Worm (Caenorhabditis elegans) whole organism, midembryonic: ENCODE data around the gene D1054.19.

Experiments
- T22C8.4 ChIP-seq: fragments of 200-800 bp; sonication (Bioruptor generic); IDR thresholded peaks from 2 replicates; pipeline ENCODE4 v1.3.6; 2022; ENCODE audit warnings: missing genetic modification characterization, missing compliant biosample characterization
- cog-1 ChIP-seq: sonication (generic microtip); optimal IDR thresholded peaks from 2 replicates; lab custom pipeline; 2016; ENCODE audit warnings: missing genetic modification characterization, missing compliant biosample characterization
- flt-1 ChIP-seq: fragments of 200-800 bp; sonication (Bioruptor generic); IDR thresholded peaks from 2 replicates; pipeline ENCODE4 v1.3.6; 2022; ENCODE audit warnings: missing genetic modification characterization, missing compliant biosample characterization
- klf-2 ChIP-seq: fragments of 200-800 bp; sonication (Bioruptor generic); conservative IDR thresholded peaks from 2 replicates; pipeline ENCODE4 v1.3.6; 2022; ENCODE audit warnings: missing genetic modification reagents, missing genetic modification characterization, missing compliant biosample characterization
- med-1 ChIP-seq: sonication (generic microtip); optimal IDR thresholded peaks from 2 replicates; lab custom pipeline; 2017; ENCODE audit warnings: missing genetic modification characterization, mild to moderate bottlenecking, missing compliant biosample characterization, antibody characterized with exemption, missing genetic modification reagents; ENCODE audit not compliant: insufficient read depth
- ref-1 ChIP-seq: fragments of 200-800 bp; sonication (Bioruptor generic); conservative IDR thresholded peaks from 2 replicates; pipeline ENCODE4 v1.3.6; 2022; ENCODE audit warnings: missing genetic modification reagents, missing genetic modification characterization, missing compliant biosample characterization
- tab-1 ChIP-seq: fragments of 200-800 bp; sonication (Bioruptor generic); IDR thresholded peaks from 2 replicates; pipeline ENCODE4 v1.3.6; 2022; ENCODE audit warnings: missing genetic modification characterization, missing compliant biosample characterization
- ztf-23 ChIP-seq: fragments of 200-800 bp; sonication (Bioruptor generic); IDR thresholded peaks from 2 replicates; pipeline ENCODE4 v1.3.6; 2022; ENCODE audit warnings: missing genetic modification reagents, missing genetic modification characterization, missing compliant biosample characterization
- ztf-29 ChIP-seq: fragments of 200-800 bp; sonication (Bioruptor generic); IDR thresholded peaks from 2 replicates; pipeline ENCODE4 v1.3.6; 2022; ENCODE audit warnings: missing genetic modification reagents, missing genetic modification characterization, missing compliant biosample characterization

Gene D1054.19

ce11 chrV:10768892-10769291 lies 26.7 kb upstream of the D1054.19 start:
- no peak for TF ChIP-seq tab-1 (GFP tag; lab: Robert Waterston, UW)
- TF ChIP-seq cog-1: no peak
- TF ChIP-seq med-1 (GFP tag; lab: Kevin White, UChicago): no peak
- no peak for TF ChIP-seq ztf-29 (GFP tag; lab: Robert Waterston, UW)

ce11 chrV:10770026-10770425 lies 25.6 kb upstream of the D1054.19 start, which contains the start of the genes D1054.1 and pas-2:
Gene D1054.1, minus strand, starts transcription at chrV:10770217.
Gene pas-2, plus strand, starts transcription at chrV:10770368.
- TF ChIP-seq ztf-23 (GFP tag; lab: Robert Waterston, UW) (no peak), tab-1 (GFP tag; lab: Robert Waterston, UW) (no peak), klf-2 (GFP tag; lab: Robert Waterston, UW) (no peak)

ce11 chrV:10771390-10771789 lies 24.2 kb upstream of the D1054.19 start, which contains the start of gene D1054.3:
Gene D1054.3, plus strand, starts transcription at chrV:10771451.
- TF ChIP-seq ref-1 (GFP tag; lab: Robert Waterston, UW): no peak

- TF ChIP-seq ztf-29 (GFP tag; lab: Robert Waterston, UW): no peak
- no peak for TF ChIP-seq ztf-23 (GFP tag; lab: Robert Waterston, UW)
- TF ChIP-seq cog-1: no peak
- no peak for TF ChIP-seq T22C8.4 (GFP tag; lab: Robert Waterston, UW)
- no peak for TF ChIP-seq flt-1 (GFP tag; lab: Robert Waterston, UW)
- TF ChIP-seq med-1 (GFP tag; lab: Kevin White, UChicago): no peak
- TF ChIP-seq klf-2 (GFP tag; lab: Robert Waterston, UW): no peak
- TF ChIP-seq ref-1 (GFP tag; lab: Robert Waterston, UW): no peak
- TF ChIP-seq tab-1 (GFP tag; lab: Robert Waterston, UW): no peak
Observed at ce11 chrV:10773216-10773615, 22.4 kb upstream of the D1054.19 start.

ce11 chrV:10776528-10777055 lies 19.0 kb upstream of the D1054.19 start, which contains the start of gene D1054.5:
Gene D1054.5, minus strand, starts transcription at chrV:10776578.
- no peak for TF ChIP-seq tab-1 (GFP tag; lab: Robert Waterston, UW)
- no peak for TF ChIP-seq T22C8.4 (GFP tag; lab: Robert Waterston, UW)
- TF ChIP-seq cog-1: no peak
- TF ChIP-seq ref-1 (GFP tag; lab: Robert Waterston, UW): no peak
- TF ChIP-seq ztf-29 (GFP tag; lab: Robert Waterston, UW): no peak
- TF ChIP-seq klf-2 (GFP tag; lab: Robert Waterston, UW): no peak
- TF ChIP-seq ztf-23 (GFP tag; lab: Robert Waterston, UW): no peak
- TF ChIP-seq med-1 (GFP tag; lab: Kevin White, UChicago): no peak
- TF ChIP-seq flt-1 (GFP tag; lab: Robert Waterston, UW): no peak

- TF ChIP-seq T22C8.4 (GFP tag; lab: Robert Waterston, UW) (no peak), med-1 (GFP tag; lab: Kevin White, UChicago) (no peak), ref-1 (GFP tag; lab: Robert Waterston, UW) (no peak), flt-1 (GFP tag; lab: Robert Waterston, UW) (no peak), cog-1 (no peak), ztf-23 (GFP tag; lab: Robert Waterston, UW) (no peak), ztf-29 (GFP tag; lab: Robert Waterston, UW) (no peak), klf-2 (GFP tag; lab: Robert Waterston, UW) (no peak), tab-1 (GFP tag; lab: Robert Waterston, UW) (no peak)
Observed at ce11 chrV:10784011-10784410, 11.6 kb upstream of the D1054.19 start, which contains the start of gene D1054.8. Gene D1054.8, plus strand, starts transcription at chrV:10784311.

- TF ChIP-seq flt-1 (GFP tag; lab: Robert Waterston, UW) (no peak), klf-2 (GFP tag; lab: Robert Waterston, UW) (no peak), med-1 (GFP tag; lab: Kevin White, UChicago) (no peak), ztf-23 (GFP tag; lab: Robert Waterston, UW) (no peak)
Observed at ce11 chrV:10790921-10791320, 4.7 kb upstream of the D1054.19 start, which contains the start of gene D1054.9. Gene D1054.9, minus strand, starts transcription at chrV:10791057.

- no peak for TF ChIP-seq klf-2 (GFP tag; lab: Robert Waterston, UW)
- TF ChIP-seq flt-1 (GFP tag; lab: Robert Waterston, UW): no peak
- TF ChIP-seq ztf-29 (GFP tag; lab: Robert Waterston, UW): no peak
- TF ChIP-seq cog-1: no peak
- TF ChIP-seq ref-1 (GFP tag; lab: Robert Waterston, UW): no peak
- TF ChIP-seq tab-1 (GFP tag; lab: Robert Waterston, UW): no peak
- TF ChIP-seq med-1 (GFP tag; lab: Kevin White, UChicago): no peak
- TF ChIP-seq ztf-23 (GFP tag; lab: Robert Waterston, UW): no peak
- no peak for TF ChIP-seq T22C8.4 (GFP tag; lab: Robert Waterston, UW)
Observed at ce11 chrV:10792775-10793174, 2.8 kb upstream of the D1054.19 start, which contains the start of gene D1054.10. Gene D1054.10, minus strand, starts transcription at chrV:10792875.

- no peak for TF ChIP-seq ztf-23 (GFP tag; lab: Robert Waterston, UW)
- no peak for TF ChIP-seq tab-1 (GFP tag; lab: Robert Waterston, UW)
- no peak for TF ChIP-seq klf-2 (GFP tag; lab: Robert Waterston, UW)
- no peak for TF ChIP-seq flt-1 (GFP tag; lab: Robert Waterston, UW)
- no peak for TF ChIP-seq T22C8.4 (GFP tag; lab: Robert Waterston, UW)
- TF ChIP-seq ref-1 (GFP tag; lab: Robert Waterston, UW): no peak
- no peak for TF ChIP-seq ztf-29 (GFP tag; lab: Robert Waterston, UW)
- no peak for TF ChIP-seq cog-1
- TF ChIP-seq med-1 (GFP tag; lab: Kevin White, UChicago): no peak
Observed at ce11 chrV:10793498-10793897, 2.1 kb upstream of the D1054.19 start, which contains the start of gene ule-3. Gene ule-3, plus strand, starts transcription at chrV:10793798.

- no peak for TF ChIP-seq tab-1 (GFP tag; lab: Robert Waterston, UW)
- TF ChIP-seq T22C8.4 (GFP tag; lab: Robert Waterston, UW): no peak
- no peak for TF ChIP-seq ztf-23 (GFP tag; lab: Robert Waterston, UW)
- no peak for TF ChIP-seq cog-1
- TF ChIP-seq med-1 (GFP tag; lab: Kevin White, UChicago): no peak
- no peak for TF ChIP-seq klf-2 (GFP tag; lab: Robert Waterston, UW)
- no peak for TF ChIP-seq flt-1 (GFP tag; lab: Robert Waterston, UW)
Observed at ce11 chrV:10794463-10794862, 1.1 kb upstream of the D1054.19 start.
